Worm (Caenorhabditis elegans) whole organism, L4 larva: ENCODE measurements around the gene B0218.5.

Source experiments
- F26F4.8 ChIP-seq: fragments of 200-800 bp; sonication (Bioruptor generic); conservative IDR thresholded peaks from 2 replicates; pipeline ENCODE4 v1.3.6; 2022; ENCODE audit warnings: missing genetic modification characterization, missing compliant biosample characterization
- T20F7.1 ChIP-seq: fragments of 200-800 bp; sonication (Bioruptor generic); optimal IDR thresholded peaks from 2 replicates; lab custom pipeline; 2018; ENCODE audit warnings: mild to moderate bottlenecking, missing genetic modification characterization, missing compliant biosample characterization
- T26A8.4 ChIP-seq: fragments of 200-800 bp; sonication (Bioruptor generic); IDR thresholded peaks from 2 replicates; pipeline ENCODE4 v1.3.6; 2022; ENCODE audit warnings: missing genetic modification characterization, missing compliant biosample characterization
- aha-1 ChIP-seq: fragments of 150-350 bp; peaks from one replicate; lab custom pipeline; 2014; ENCODE audit warnings: missing biosample characterization, missing genetic modification characterization
- aly-2 ChIP-seq: sonication (generic microtip); optimal IDR thresholded peaks from 2 replicates; lab custom pipeline; 2018; ENCODE audit warnings: missing biosample characterization, missing genetic modification characterization
- ama-1 ChIP-seq: fragments of 150-350 bp; optimal IDR thresholded peaks from 2 replicates; lab custom pipeline; 2014; ENCODE audit warnings: inconsistent platforms, mixed read lengths
- arid-1 ChIP-seq: fragments of 200-800 bp; sonication (Bioruptor generic); conservative IDR thresholded peaks from 2 replicates; pipeline ENCODE4 v1.3.6; 2022; ENCODE audit warnings: missing genetic modification reagents, missing genetic modification characterization, missing compliant biosample characterization
- ces-1 ChIP-seq: fragments of 150-350 bp; sonication (generic microtip); optimal IDR thresholded peaks from 4 replicates; lab custom pipeline; 2014; ENCODE audit warnings: missing biosample characterization, missing genetic modification reagents, missing genetic modification characterization
- ctbp-1 ChIP-seq: fragments of 200-800 bp; sonication (Bioruptor generic); IDR thresholded peaks from 2 replicates; pipeline ENCODE4 v1.3.6; 2022; ENCODE audit warnings: missing genetic modification reagents, missing genetic modification characterization, missing compliant biosample characterization
- daf-12 ChIP-seq: fragments of 150-350 bp; optimal IDR thresholded peaks from 2 replicates; lab custom pipeline; 2014; ENCODE audit warnings: missing biosample characterization, missing genetic modification reagents, missing genetic modification characterization
- daf-16 ChIP-seq, 3 experiments: sonication (generic microtip); optimal IDR thresholded peaks; 2 replicates each; lab custom pipeline; 2016 to 2017; ENCODE audit warnings: missing genetic modification characterization in 3 of 3, missing genetic modification reagents in 3 of 3, mild to moderate bottlenecking in 2 of 3, missing compliant biosample characterization in 2 of 3, missing biosample characterization in 1 of 3, moderate library complexity in 1 of 3
- duxl-1 ChIP-seq: sonication (generic microtip); optimal IDR thresholded peaks from 2 replicates; lab custom pipeline; 2016; ENCODE audit warnings: mild to moderate bottlenecking, missing genetic modification characterization, moderate library complexity, missing compliant biosample characterization; ENCODE audit not compliant: poor library complexity
- dve-1 ChIP-seq: sonication (generic microtip); optimal IDR thresholded peaks from 2 replicates; lab custom pipeline; 2017; ENCODE audit warnings: antibody characterized with exemption, mild to moderate bottlenecking, missing genetic modification characterization, missing compliant biosample characterization; ENCODE audit not compliant: insufficient read depth
- egl-27 ChIP-seq: sonication (generic microtip); optimal IDR thresholded peaks from 3 replicates; lab custom pipeline; 2017; ENCODE audit warnings: missing biosample characterization, missing genetic modification reagents, missing genetic modification characterization
- gei-8 ChIP-seq: fragments of 200-800 bp; sonication (Bioruptor generic); optimal IDR thresholded peaks from 2 replicates; lab custom pipeline; 2018; ENCODE audit warnings: mild to moderate bottlenecking, missing genetic modification characterization, missing compliant biosample characterization
- hif-1 ChIP-seq, 2 experiments: sonication (generic microtip); optimal IDR thresholded peaks; 2 replicates each; lab custom pipeline; 2016 to 2017; ENCODE audit warnings: missing compliant biosample characterization in 2 of 2, missing genetic modification characterization in 2 of 2, missing genetic modification reagents in 2 of 2, missing genotype in 2 of 2, mild to moderate bottlenecking in 1 of 2
- hlh-11 ChIP-seq: fragments of 200-800 bp; sonication (Bioruptor generic); optimal IDR thresholded peaks from 2 replicates; lab custom pipeline; 2018; ENCODE audit warnings: mild to moderate bottlenecking, missing genetic modification characterization, missing compliant biosample characterization
- hlh-30 ChIP-seq: sonication (generic microtip); optimal IDR thresholded peaks from 2 replicates; lab custom pipeline; 2017; ENCODE audit warnings: antibody characterized with exemption, mild to moderate bottlenecking, missing genetic modification characterization, missing compliant biosample characterization; ENCODE audit not compliant: insufficient read depth
- lin-13 ChIP-seq: fragments of 150-350 bp; optimal IDR thresholded peaks from 2 replicates; lab custom pipeline; 2014; ENCODE audit warnings: missing biosample characterization, missing genetic modification reagents, missing genetic modification characterization
- lin-15B ChIP-seq: fragments of 150-350 bp; sonication (generic microtip); optimal IDR thresholded peaks from 3 replicates; lab custom pipeline; 2014; ENCODE audit warnings: missing biosample characterization, missing genetic modification characterization
- lir-3 ChIP-seq: sonication (generic microtip); optimal IDR thresholded peaks from 2 replicates; lab custom pipeline; 2016; ENCODE audit warnings: mild to moderate bottlenecking, missing genetic modification characterization, missing compliant biosample characterization
- lsy-2 ChIP-seq, 2 experiments: fragments of 150-350 bp in 1 of 2; sonication (generic microtip) in 1 of 2; optimal IDR thresholded peaks; 2 replicates each; lab custom pipeline; 2014 to 2017; ENCODE audit warnings: missing biosample characterization in 2 of 2, missing genetic modification characterization in 2 of 2
- madf-9 ChIP-seq: fragments of 200-800 bp; sonication (Bioruptor generic); conservative IDR thresholded peaks from 2 replicates; pipeline ENCODE4 v1.3.6; 2022; ENCODE audit warnings: missing genetic modification reagents, missing genetic modification characterization, missing compliant biosample characterization
- mdl-1 ChIP-seq, 2 experiments: fragments of 150-350 bp in 1 of 2; sonication (generic microtip) in 1 of 2; optimal IDR thresholded peaks; 2 replicates each; lab custom pipeline; 2014 to 2017; ENCODE audit warnings: missing biosample characterization in 2 of 2, missing genetic modification characterization in 2 of 2
- mdt-29 ChIP-seq: fragments of 200-800 bp; sonication (Bioruptor generic); IDR thresholded peaks from 2 replicates; pipeline ENCODE4 v1.3.6; 2022; ENCODE audit warnings: missing genetic modification reagents, missing genetic modification characterization, missing compliant biosample characterization
- mep-1 ChIP-seq: fragments of 150-350 bp; sonication (generic microtip); optimal IDR thresholded peaks from 3 replicates; lab custom pipeline; 2014; ENCODE audit warnings: missing biosample characterization, missing genetic modification characterization
- nhr-111 ChIP-seq: fragments of 200-800 bp; sonication (Bioruptor generic); optimal IDR thresholded peaks from 2 replicates; lab custom pipeline; 2018; ENCODE audit warnings: mild to moderate bottlenecking, missing genetic modification characterization, missing compliant biosample characterization
- nhr-28 ChIP-seq: fragments of 150-350 bp; optimal IDR thresholded peaks from 2 replicates; lab custom pipeline; 2014; ENCODE audit warnings: missing biosample characterization, missing genetic modification characterization
- nhr-41 ChIP-seq: fragments of 200-800 bp; sonication (Bioruptor generic); IDR thresholded peaks from 2 replicates; pipeline ENCODE4 v1.3.6; 2022; ENCODE audit warnings: missing genetic modification reagents, missing genetic modification characterization, missing compliant biosample characterization
- nhr-48 ChIP-seq: sonication (generic microtip); optimal IDR thresholded peaks from 2 replicates; lab custom pipeline; 2016; ENCODE audit warnings: mild to moderate bottlenecking, missing genetic modification characterization, missing compliant biosample characterization
- pha-4 ChIP-seq, 2 experiments: fragments of 150-350 bp in 1 of 2; fragments of 200-800 bp in 1 of 2; sonication (Bioruptor generic) in 1 of 2; IDR thresholded peaks in 1 of 2; optimal IDR thresholded peaks in 1 of 2; 2 replicates each; pipeline versions ENCODE4 v1.3.6 to Lab custom; 2014 to 2022; ENCODE audit warnings: missing genetic modification characterization in 2 of 2, missing genetic modification reagents in 2 of 2, missing biosample characterization in 1 of 2, missing compliant biosample characterization in 1 of 2
- pqm-1 ChIP-seq: sonication (generic microtip); optimal IDR thresholded peaks from 2 replicates; lab custom pipeline; 2017; ENCODE audit warnings: missing biosample characterization, missing genetic modification characterization
- skn-1 ChIP-seq: fragments of 150-350 bp; optimal IDR thresholded peaks from 2 replicates; lab custom pipeline; 2014; ENCODE audit warnings: missing biosample characterization, missing genetic modification characterization
- spr-3 ChIP-seq: fragments of 200-800 bp; sonication (Bioruptor generic); optimal IDR thresholded peaks from 2 replicates; lab custom pipeline; 2018; ENCODE audit warnings: mild to moderate bottlenecking, missing genetic modification characterization, missing compliant biosample characterization
- tra-1 ChIP-seq: fragments of 200-800 bp; sonication (Bioruptor generic); IDR thresholded peaks from 2 replicates; pipeline ENCODE4 v1.3.6; 2022; ENCODE audit warnings: missing genetic modification reagents, missing genetic modification characterization, missing compliant biosample characterization
- unc-62 ChIP-seq, 3 experiments: fragments of 150-350 bp in 1 of 3; sonication (generic microtip); optimal IDR thresholded peaks in 2 of 3; peaks in 1 of 3; 1 replicate in 1 of 3; 2 replicates in 2 of 3; lab custom pipeline; 2014 to 2017; ENCODE audit warnings: missing biosample characterization in 3 of 3, missing genetic modification characterization in 3 of 3, missing genetic modification reagents in 3 of 3, missing genotype in 1 of 3
- zfp-2 ChIP-seq: sonication (generic microtip); optimal IDR thresholded peaks from 2 replicates; lab custom pipeline; 2016; ENCODE audit warnings: mild to moderate bottlenecking, missing genetic modification characterization, missing compliant biosample characterization
- zfp-3 ChIP-seq: fragments of 200-800 bp; sonication (Bioruptor generic); conservative IDR thresholded peaks from 2 replicates; pipeline ENCODE4 v1.3.6; 2022; ENCODE audit warnings: missing genetic modification reagents, missing genetic modification characterization, missing compliant biosample characterization
- zip-11 ChIP-seq: fragments of 200-800 bp; sonication (Bioruptor generic); IDR thresholded peaks from 2 replicates; pipeline ENCODE4 v1.3.6; 2022; ENCODE audit warnings: missing genetic modification characterization, missing compliant biosample characterization

B0218.5 gene

ce11 chrIV:8146283-8146682 lies 10.8 kb downstream of the B0218.5 start:
- TF ChIP-seq lin-15B, result no peak
- no peak for TF ChIP-seq ctbp-1 (GFP tag; lab: Robert Waterston, UW)
- TF ChIP-seq spr-3 (GFP tag; lab: Kevin White, UChicago), result no peak
- 0 out of 2 replicates have a peak, but pooled peaks have one; percentile 21 for TF ChIP-seq zfp-3 (GFP tag; lab: Robert Waterston, UW)
- TF ChIP-seq zip-11 (GFP tag; lab: Robert Waterston, UW), result no peak
- TF ChIP-seq pqm-1 (tag; lab: Kevin White, UChicago), result peak; percentile 23
- TF ChIP-seq zfp-2 (tag; lab: Kevin White, UChicago), result no peak
- TF ChIP-seq hlh-11 (tag; lab: Kevin White, UChicago), result peak; percentile 17
- TF ChIP-seq mep-1, result peak; percentile 38
- no peak for TF ChIP-seq duxl-1 (tag; lab: Kevin White, UChicago)
- TF ChIP-seq ces-1 (GFP tag; lab: Kevin White, UChicago), result no peak
- no peak for TF ChIP-seq nhr-111
- no peak for TF ChIP-seq daf-16 (GFP tag; optimal IDR thresholded peaks at IDR 0.05; lab: Kevin White, UChicago)
- TF ChIP-seq daf-16 (tag; optimal IDR thresholded peaks at IDR 0.05; lab: Kevin White, UChicago), result peak; percentile 77
- peak; percentile 91 for TF ChIP-seq dve-1
- peak; percentile 93 for TF ChIP-seq hlh-30 (tag; lab: Kevin White, UChicago)
- no peak for TF ChIP-seq nhr-41 (GFP tag; lab: Robert Waterston, UW)
- peak; percentile 83 for TF ChIP-seq aha-1
- TF ChIP-seq F26F4.8, result no peak
- TF ChIP-seq lin-13 (GFP tag; lab: Kevin White, UChicago), result no peak
- TF ChIP-seq unc-62 (GFP tag; optimal IDR thresholded peaks at IDR 0.05 in 1 of 2; lab: Kevin White, UChicago), result peak in 1 of 2 experiments; percentile 40
- TF ChIP-seq unc-62 (tag; optimal IDR thresholded peaks at IDR 0.05; lab: Kevin White, UChicago), result no peak
- TF ChIP-seq pha-4 (GFP tag; IDR thresholded peaks at IDR 0.05; lab: Robert Waterston, UW), result no peak
- no peak for TF ChIP-seq pha-4 (tag; optimal IDR thresholded peaks at IDR 0.05; lab: Kevin White, UChicago)
- TF ChIP-seq nhr-28, result peak; percentile 54
- peak; percentile 81 to 90 for TF ChIP-seq mdl-1 (tag; optimal IDR thresholded peaks at IDR 0.05; lab: Kevin White, UChicago)
- no peak for TF ChIP-seq aly-2 (tag; lab: Kevin White, UChicago)
- no peak for TF ChIP-seq ama-1 (lab: Kevin White, UChicago)
- no peak for TF ChIP-seq tra-1 (GFP tag; lab: Robert Waterston, UW)
- peak in 1 of 2 experiments; percentile 29 for TF ChIP-seq lsy-2 (tag; optimal IDR thresholded peaks at IDR 0.05; lab: Kevin White, UChicago)

DNA sequence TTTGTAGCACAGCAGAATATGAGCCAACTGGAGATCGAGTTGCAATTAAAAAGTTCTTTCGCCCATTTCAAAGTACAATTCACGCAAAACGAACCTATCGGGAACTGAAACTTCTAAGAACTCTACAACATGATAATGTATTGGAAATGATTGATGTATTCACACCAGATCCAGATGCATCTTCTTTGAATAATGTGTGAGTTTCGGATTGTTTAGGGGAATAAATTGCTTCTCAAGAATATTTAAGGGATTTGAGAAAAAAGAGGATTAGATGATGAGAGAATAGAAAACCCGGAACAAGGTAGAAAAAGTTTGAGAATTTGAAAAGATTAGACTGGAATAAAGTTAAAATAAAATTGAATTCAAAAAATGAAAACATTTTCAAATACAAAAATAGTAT lies 12.7 kb downstream of the B0218.5 start:
- TF ChIP-seq egl-27, result no peak
- no peak for TF ChIP-seq aly-2 (tag; lab: Kevin White, UChicago)
- TF ChIP-seq mdt-29, result no peak
- TF ChIP-seq T20F7.1 (GFP tag; lab: Kevin White, UChicago), result no peak
- TF ChIP-seq daf-12, result no peak
- no peak for TF ChIP-seq madf-9 (GFP tag; lab: Robert Waterston, UW)
- TF ChIP-seq lir-3 (tag; lab: Kevin White, UChicago), result no peak
- TF ChIP-seq gei-8 (GFP tag; lab: Kevin White, UChicago), result no peak
- no peak for TF ChIP-seq hif-1 (tag; optimal IDR thresholded peaks at IDR 0.05; lab: Kevin White, UChicago)
- TF ChIP-seq T26A8.4, result peak; percentile 20; the same call in 1 of the 2 replicates
- no peak for TF ChIP-seq nhr-41 (GFP tag; lab: Robert Waterston, UW)
- TF ChIP-seq aha-1, result peak; percentile 13
- no peak for TF ChIP-seq arid-1 (GFP tag; lab: Robert Waterston, UW)
- TF ChIP-seq nhr-48, result no peak
- TF ChIP-seq skn-1 (tag; lab: Kevin White, UChicago), result no peak
- TF ChIP-seq daf-16 (GFP tag; optimal IDR thresholded peaks at IDR 0.05; lab: Kevin White, UChicago), result no peak
- no peak for TF ChIP-seq daf-16 (tag; optimal IDR thresholded peaks at IDR 0.05; lab: Kevin White, UChicago)
- no peak for TF ChIP-seq zfp-3 (GFP tag; lab: Robert Waterston, UW)
